Worm (Caenorhabditis elegans) whole organism, L1 larva: ENCODE measurements around the gene sdz-10.

ENCODE experiments used
- C16A3.4 ChIP-seq: fragments of 150-350 bp; optimal IDR thresholded peaks from 2 replicates; lab custom pipeline; 2014; ENCODE audit warnings: missing biosample characterization, missing genetic modification characterization
- F16B12.6 ChIP-seq: fragments of 150-350 bp; optimal IDR thresholded peaks from 2 replicates; lab custom pipeline; 2014; ENCODE audit warnings: missing biosample characterization, missing genetic modification characterization
- Y116A8C.19 ChIP-seq: sonication (generic microtip); optimal IDR thresholded peaks from 2 replicates; lab custom pipeline; 2016; ENCODE audit warnings: missing compliant biosample characterization, missing genetic modification characterization, borderline replicate concordance
- aha-1 ChIP-seq: fragments of 150-350 bp; optimal IDR thresholded peaks from 2 replicates; lab custom pipeline; 2014; ENCODE audit warnings: missing biosample characterization, missing genetic modification characterization
- aly-2 ChIP-seq: fragments of 150-350 bp; optimal IDR thresholded peaks from 2 replicates; lab custom pipeline; 2014; ENCODE audit warnings: missing biosample characterization, missing genetic modification characterization
- ceh-82 ChIP-seq, 3 experiments: fragments of 150-350 bp in 1 of 3; sonication (generic microtip) in 2 of 3; optimal IDR thresholded peaks; 2 replicates each; lab custom pipeline; 2014 to 2017; ENCODE audit warnings: missing biosample characterization in 3 of 3, missing genetic modification characterization in 3 of 3
- ces-1 ChIP-seq: fragments of 150-350 bp; optimal IDR thresholded peaks from 2 replicates; lab custom pipeline; 2014; ENCODE audit warnings: missing biosample characterization, missing genetic modification reagents, missing genetic modification characterization
- dpl-1 ChIP-seq, 3 experiments: fragments of 150-350 bp in 2 of 3; sonication (generic microtip) in 1 of 3; optimal IDR thresholded peaks; 2 replicates each; lab custom pipeline; 2014 to 2017; ENCODE audit warnings: missing biosample characterization in 3 of 3, missing genetic modification characterization in 3 of 3, missing genetic modification reagents in 3 of 3
- efl-1 ChIP-seq, 4 experiments: fragments of 150-350 bp; optimal IDR thresholded peaks in 3 of 4; peaks in 1 of 4; 1 replicate in 1 of 4; 2 replicates in 3 of 4; lab custom pipeline; 2014; ENCODE audit warnings: missing biosample characterization in 2 of 4, missing genetic modification characterization in 2 of 4, missing genetic modification reagents in 2 of 4
- efl-3 ChIP-seq: fragments of 200-800 bp; sonication (Bioruptor generic); optimal IDR thresholded peaks from 2 replicates; lab custom pipeline; 2018; ENCODE audit warnings: mild to moderate bottlenecking, missing genetic modification characterization, missing compliant biosample characterization
- fkh-4 ChIP-seq: sonication (generic microtip); optimal IDR thresholded peaks from 2 replicates; lab custom pipeline; 2016; ENCODE audit warnings: missing compliant biosample characterization, missing genetic modification characterization, borderline replicate concordance
- fkh-8 ChIP-seq: sonication (generic microtip); optimal IDR thresholded peaks from 2 replicates; lab custom pipeline; 2016; ENCODE audit warnings: mild to moderate bottlenecking, missing genetic modification characterization, missing compliant biosample characterization
- fos-1 ChIP-seq: fragments of 150-350 bp; optimal IDR thresholded peaks from 2 replicates; lab custom pipeline; 2014; ENCODE audit warnings: missing biosample characterization, missing genetic modification characterization
- hlh-4 ChIP-seq: sonication (generic microtip); optimal IDR thresholded peaks from 2 replicates; lab custom pipeline; 2016; ENCODE audit warnings: mild to moderate bottlenecking, missing genetic modification characterization, missing compliant biosample characterization
- jun-1 ChIP-seq: fragments of 150-350 bp; optimal IDR thresholded peaks from 2 replicates; lab custom pipeline; 2014; ENCODE audit warnings: missing biosample characterization, missing genetic modification reagents, missing genetic modification characterization
- lin-13 ChIP-seq: fragments of 150-350 bp; optimal IDR thresholded peaks from 2 replicates; lab custom pipeline; 2014; ENCODE audit warnings: missing biosample characterization, missing genetic modification reagents, missing genetic modification characterization
- lin-14 ChIP-seq: fragments of 200-800 bp; sonication (Bioruptor generic); optimal IDR thresholded peaks from 2 replicates; lab custom pipeline; 2018; ENCODE audit warnings: mild to moderate bottlenecking, missing genetic modification characterization, moderate library complexity, missing compliant biosample characterization
- lin-15B ChIP-seq: fragments of 150-350 bp; sonication (generic microtip); optimal IDR thresholded peaks from 3 replicates; lab custom pipeline; 2014; ENCODE audit warnings: missing biosample characterization, missing genetic modification characterization
- lin-35 ChIP-seq, 2 experiments: fragments of 150-350 bp; optimal IDR thresholded peaks; 2 replicates each; lab custom pipeline; 2014; ENCODE audit warnings: missing biosample characterization in 2 of 2, missing genetic modification characterization in 2 of 2, missing genetic modification reagents in 2 of 2
- mab-9 ChIP-seq: fragments of 200-800 bp; sonication (Bioruptor generic); IDR thresholded peaks from 2 replicates; pipeline ENCODE4 v1.3.6; 2022; ENCODE audit warnings: missing genetic modification reagents, missing genetic modification characterization, missing compliant biosample characterization
- mdl-1 ChIP-seq, 2 experiments: fragments of 150-350 bp; optimal IDR thresholded peaks; 2 replicates each; lab custom pipeline; 2014 to 2017; ENCODE audit warnings: missing biosample characterization in 2 of 2, missing genetic modification characterization in 2 of 2, inconsistent platforms in 1 of 2
- nhr-19 ChIP-seq: fragments of 200-800 bp; sonication (Bioruptor generic); conservative IDR thresholded peaks from 2 replicates; pipeline ENCODE4 v1.3.6; 2022; ENCODE audit warnings: missing genetic modification characterization, missing compliant biosample characterization
- nhr-20 ChIP-seq: sonication (generic microtip); optimal IDR thresholded peaks from 2 replicates; lab custom pipeline; 2016; ENCODE audit warnings: mild to moderate bottlenecking, missing genetic modification characterization, missing compliant biosample characterization
- nhr-28 ChIP-seq: fragments of 150-350 bp; optimal IDR thresholded peaks from 2 replicates; lab custom pipeline; 2014; ENCODE audit warnings: missing biosample characterization, missing genetic modification characterization
- nhr-47 ChIP-seq: sonication (generic microtip); optimal IDR thresholded peaks from 2 replicates; lab custom pipeline; 2016; ENCODE audit warnings: mild to moderate bottlenecking, missing genetic modification characterization, moderate library complexity, missing compliant biosample characterization
- nhr-71 ChIP-seq: sonication (generic microtip); optimal IDR thresholded peaks from 2 replicates; lab custom pipeline; 2016; ENCODE audit warnings: mild to moderate bottlenecking, missing genetic modification characterization, moderate library complexity, missing compliant biosample characterization
- nhr-76 ChIP-seq: sonication (generic microtip); optimal IDR thresholded peaks from 2 replicates; lab custom pipeline; 2017; ENCODE audit warnings: missing biosample characterization, missing genetic modification characterization
- nhr-77 ChIP-seq: fragments of 150-350 bp; optimal IDR thresholded peaks from 2 replicates; lab custom pipeline; 2014; ENCODE audit warnings: missing biosample characterization, missing genetic modification characterization
- nhr-85 ChIP-seq: sonication (generic microtip); peaks from one replicate; lab custom pipeline; 2016; ENCODE audit warnings: missing genetic modification characterization, inconsistent platforms, missing compliant biosample characterization
- pag-3 ChIP-seq: sonication (generic microtip); optimal IDR thresholded peaks from 2 replicates; lab custom pipeline; 2017; ENCODE audit warnings: missing genetic modification characterization, mild to moderate bottlenecking, missing compliant biosample characterization, antibody characterized with exemption, borderline replicate concordance; ENCODE audit not compliant: insufficient read depth
- pax-3 ChIP-seq: fragments of 200-800 bp; sonication (Bioruptor generic); optimal IDR thresholded peaks from 2 replicates; lab custom pipeline; 2018; ENCODE audit warnings: mild to moderate bottlenecking, missing genetic modification characterization, moderate library complexity, missing compliant biosample characterization
- pqm-1 ChIP-seq: sonication (generic microtip); optimal IDR thresholded peaks from 3 replicates; lab custom pipeline; 2017; ENCODE audit warnings: missing biosample characterization, missing genetic modification characterization
- snu-23 ChIP-seq: sonication (generic microtip); optimal IDR thresholded peaks from 2 replicates; lab custom pipeline; 2016; ENCODE audit warnings: missing genetic modification characterization, missing compliant biosample characterization
- sptf-1 ChIP-seq: fragments of 150-350 bp; optimal IDR thresholded peaks from 2 replicates; lab custom pipeline; 2014; ENCODE audit warnings: missing biosample characterization, missing genetic modification characterization
- sup-37 ChIP-seq: fragments of 200-800 bp; sonication (Bioruptor generic); optimal IDR thresholded peaks from 2 replicates; lab custom pipeline; 2018; ENCODE audit warnings: mild to moderate bottlenecking, missing genetic modification characterization, missing compliant biosample characterization
- tlp-1 ChIP-seq: fragments of 150-350 bp; optimal IDR thresholded peaks from 2 replicates; lab custom pipeline; 2014; ENCODE audit warnings: missing biosample characterization, missing genetic modification characterization
- unc-130 ChIP-seq: fragments of 150-350 bp; optimal IDR thresholded peaks from 2 replicates; lab custom pipeline; 2017; ENCODE audit warnings: missing biosample characterization, missing genetic modification characterization, inconsistent platforms
- vab-15 ChIP-seq: sonication (generic microtip); optimal IDR thresholded peaks from 2 replicates; lab custom pipeline; 2017; ENCODE audit warnings: missing genotype, mild to moderate bottlenecking, missing genetic modification characterization, missing compliant biosample characterization
- xbp-1 ChIP-seq: sonication (generic microtip); optimal IDR thresholded peaks from 2 replicates; lab custom pipeline; 2016; ENCODE audit warnings: missing genetic modification characterization, missing compliant biosample characterization
- zip-4 ChIP-seq: fragments of 200-800 bp; sonication (Bioruptor generic); optimal IDR thresholded peaks from 2 replicates; lab custom pipeline; 2018; ENCODE audit warnings: mild to moderate bottlenecking, missing genetic modification characterization, moderate library complexity, missing compliant biosample characterization
- ztf-4 ChIP-seq: fragments of 150-350 bp; optimal IDR thresholded peaks from 2 replicates; lab custom pipeline; 2014; ENCODE audit warnings: missing biosample characterization, missing genetic modification characterization

The sdz-10 gene

DNA sequence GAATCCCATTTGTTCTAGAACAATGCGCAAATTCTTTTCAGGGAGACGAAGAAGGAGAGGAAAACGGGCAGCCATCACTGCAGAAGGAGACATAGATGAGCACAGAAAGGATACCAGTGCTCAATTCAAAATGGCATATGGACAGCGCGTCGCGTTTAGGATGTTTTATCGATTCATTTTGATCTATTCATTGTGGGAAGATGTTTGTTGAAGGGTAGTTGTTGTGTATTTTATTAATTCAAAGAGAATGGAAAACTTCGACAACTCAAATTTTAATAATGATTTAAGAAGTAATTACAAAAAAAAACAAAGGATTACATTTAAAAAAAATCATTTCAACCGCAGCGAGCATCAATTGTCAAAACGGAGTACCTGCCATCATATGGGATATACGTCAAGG lies at the start of gene sdz-10:
Gene sdz-10, minus strand, starts transcription at position 101 of the 400 bp plus-strand sequence.
- no peak for TF ChIP-seq pax-3 (tag; lab: Kevin White, UChicago)
- no peak for TF ChIP-seq ztf-4 (tag; lab: Kevin White, UChicago)
- TF ChIP-seq snu-23 (GFP tag; lab: Kevin White, UChicago), result no peak
- TF ChIP-seq lin-13 (GFP tag; lab: Kevin White, UChicago), result no peak
- no peak for TF ChIP-seq tlp-1 (tag; lab: Kevin White, UChicago)
- no peak for TF ChIP-seq nhr-77 (tag; lab: Kevin White, UChicago)
- no peak for TF ChIP-seq zip-4 (GFP tag; lab: Kevin White, UChicago)
- no peak for TF ChIP-seq nhr-71 (tag; lab: Kevin White, UChicago)
- no peak for TF ChIP-seq nhr-28 (tag; lab: Kevin White, UChicago)
- TF ChIP-seq fos-1 (tag; lab: Kevin White, UChicago), result no peak
- no peak for TF ChIP-seq aha-1 (tag; lab: Kevin White, UChicago)
- TF ChIP-seq Y116A8C.19 (tag; lab: Kevin White, UChicago), result no peak
- no peak for TF ChIP-seq F16B12.6 (tag; lab: Kevin White, UChicago)
- TF ChIP-seq nhr-20 (tag; lab: Kevin White, UChicago), result no peak

DNA sequence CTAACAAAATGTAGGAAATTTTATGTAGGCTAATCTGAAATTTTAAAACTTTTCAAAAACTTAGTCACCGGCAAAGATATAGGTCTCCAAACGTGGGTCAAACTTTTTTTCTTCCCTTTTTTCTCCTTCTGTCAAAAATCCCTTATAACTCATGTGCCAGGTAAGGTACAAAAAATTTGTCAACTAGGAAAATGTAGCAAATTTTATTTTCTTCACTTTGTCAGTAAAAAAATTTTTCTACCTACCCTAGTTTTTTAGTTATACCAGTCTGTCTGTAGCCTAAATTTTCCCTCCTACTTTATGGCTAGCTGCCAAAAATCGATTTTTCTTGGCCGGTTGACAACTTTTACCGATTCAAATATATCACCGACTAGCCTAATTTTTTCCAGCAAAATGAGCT lies 44.6 kb upstream of the sdz-10 start, which contains the start of gene set-13:
Gene set-13, plus strand, starts transcription at position 301 of the 400 bp plus-strand sequence.
- TF ChIP-seq pqm-1 (no peak), hlh-4 (tag; lab: Kevin White, UChicago) (no peak)

ce11 chrII:2815444-2815843 lies 43.4 kb upstream of the sdz-10 start, which contains the start of gene K12H6.2:
Gene K12H6.2 (minus strand): TSS chrII:2815544.
- no peak for TF ChIP-seq lin-35 (GFP tag; optimal IDR thresholded peaks at IDR 0.05; lab: Kevin White, UChicago)
- TF ChIP-seq nhr-85 (tag; lab: Kevin White, UChicago), result no peak
- no peak for TF ChIP-seq mdl-1 (tag; optimal IDR thresholded peaks at IDR 0.05; lab: Kevin White, UChicago)
- no peak for TF ChIP-seq nhr-47 (tag; lab: Kevin White, UChicago)
- no peak for TF ChIP-seq lin-14 (GFP tag; lab: Kevin White, UChicago)
- TF ChIP-seq aly-2 (tag; lab: Kevin White, UChicago), result no peak
- no peak for TF ChIP-seq ceh-82 (tag; optimal IDR thresholded peaks at IDR 0.05; lab: Kevin White, UChicago)
- TF ChIP-seq fkh-4 (tag; lab: Kevin White, UChicago), result no peak
- no peak for TF ChIP-seq pag-3 (tag; lab: Kevin White, UChicago)
- TF ChIP-seq fos-1 (tag; lab: Kevin White, UChicago), result no peak
- TF ChIP-seq fkh-8 (tag; lab: Kevin White, UChicago), result no peak
- TF ChIP-seq mab-9 (GFP tag; lab: Robert Waterston, UW), result no peak
- no peak for TF ChIP-seq sptf-1 (tag; lab: Kevin White, UChicago)
- TF ChIP-seq efl-1 (optimal IDR thresholded peaks at IDR 0.05; lab: Kevin White, UChicago), result no peak
- TF ChIP-seq efl-1 (GFP tag; optimal IDR thresholded peaks at IDR 0.05 in 1 of 2; lab: Kevin White, UChicago), result no peak
- no peak for TF ChIP-seq efl-3 (GFP tag; lab: Kevin White, UChicago)
- TF ChIP-seq lin-13 (GFP tag; lab: Kevin White, UChicago), result no peak
- TF ChIP-seq nhr-28 (tag; lab: Kevin White, UChicago), result no peak

DNA sequence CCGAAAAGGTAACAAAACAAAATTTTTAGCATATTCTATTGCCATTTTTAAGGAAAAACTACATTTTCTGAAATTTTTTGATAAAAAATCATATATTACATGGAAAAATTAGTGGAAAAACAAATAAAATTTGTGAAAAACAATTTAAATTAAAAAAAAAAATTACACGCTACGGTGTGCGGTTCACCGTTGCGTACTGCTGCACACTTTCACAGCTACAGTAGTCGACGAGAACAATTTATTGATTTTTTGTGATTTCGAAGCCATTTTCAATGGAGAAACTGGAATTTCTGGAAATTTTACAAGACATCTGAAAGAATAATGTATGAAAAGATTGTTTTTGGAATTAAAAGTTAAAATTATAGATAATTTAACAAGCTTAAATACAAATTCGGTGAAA lies 43.0 kb upstream of the sdz-10 start:
- TF ChIP-seq unc-130 (tag; lab: Kevin White, UChicago) (no peak), vab-15 (tag; lab: Kevin White, UChicago) (no peak), mdl-1 (tag; optimal IDR thresholded peaks at IDR 0.05; lab: Kevin White, UChicago) (no peak), mab-9 (GFP tag; lab: Robert Waterston, UW) (no peak), nhr-76 (tag; lab: Kevin White, UChicago) (no peak), nhr-19 (GFP tag; lab: Robert Waterston, UW) (no peak), C16A3.4 (tag; lab: Kevin White, UChicago) (no peak), fos-1 (tag; lab: Kevin White, UChicago) (no peak), sup-37 (GFP tag; lab: Kevin White, UChicago) (no peak), jun-1 (tag; lab: Kevin White, UChicago) (no peak), zip-4 (GFP tag; lab: Kevin White, UChicago) (no peak), nhr-77 (tag; lab: Kevin White, UChicago) (no peak), dpl-1 (GFP tag; optimal IDR thresholded peaks at IDR 0.05; lab: Kevin White, UChicago) (no peak), nhr-71 (tag; lab: Kevin White, UChicago) (no peak), xbp-1 (tag; lab: Kevin White, UChicago) (no peak), efl-3 (GFP tag; lab: Kevin White, UChicago) (no peak), ces-1 (no peak), nhr-20 (tag; lab: Kevin White, UChicago) (no peak), ceh-82 (tag; optimal IDR thresholded peaks at IDR 0.05; lab: Kevin White, UChicago) (no peak), lin-15B (no peak)
